Fruit fly (Drosophila melanogaster) whole organism, embryonic: ENCODE measurements around the gene Hmbs.

Experiments
- Abd-B ChIP-seq: fragments of 200-800 bp; sonication (Bioruptor generic); optimal IDR thresholded peaks from 2 replicates; lab custom pipeline; 2018; ENCODE audit warnings: missing biosample characterization, mild to moderate bottlenecking, missing genetic modification characterization, moderate library complexity
- Ada2b ChIP-seq: fragments of 200-800 bp; sonication (Bioruptor generic); IDR thresholded peaks from 2 replicates; pipeline ENCODE4 v1.3.6; 2022; ENCODE audit warnings: missing biosample characterization, missing genetic modification characterization
- CG11093 ChIP-seq: fragments of 200-800 bp; sonication (Bioruptor generic); IDR thresholded peaks from 3 replicates; pipeline ENCODE4 v1.3.6; 2022; ENCODE audit warnings: missing biosample characterization, missing genetic modification characterization
- CG11247 ChIP-seq: fragments of 200-800 bp; sonication (Bioruptor generic); IDR thresholded peaks from 2 replicates; pipeline ENCODE4 v1.3.6; 2022; ENCODE audit warnings: missing biosample characterization, missing genetic modification characterization
- CG12071 ChIP-seq: fragments of 200-800 bp; sonication (Bioruptor generic); optimal IDR thresholded peaks from 3 replicates; lab custom pipeline; 2018; ENCODE audit warnings: missing biosample characterization, mild to moderate bottlenecking, missing genetic modification characterization
- CG1233 ChIP-seq: fragments of 200-800 bp; sonication (Bioruptor generic); optimal IDR thresholded peaks from 4 replicates; lab custom pipeline; 2018; ENCODE audit warnings: missing biosample characterization, mild to moderate bottlenecking, missing genetic modification characterization
- CG30020 ChIP-seq: fragments of 200-800 bp; optimal IDR thresholded peaks from 2 replicates; lab custom pipeline; 2019; ENCODE audit warnings: missing biosample characterization, mild to moderate bottlenecking, missing genetic modification characterization, moderate library complexity
- CG32767 ChIP-seq: fragments of 200-800 bp; sonication (Bioruptor generic); IDR thresholded peaks from 2 replicates; pipeline ENCODE4 v1.3.6; 2022; ENCODE audit warnings: missing biosample characterization, missing genetic modification characterization
- CG32772 ChIP-seq: fragments of 200-800 bp; sonication (Bioruptor generic); IDR thresholded peaks from 2 replicates; pipeline ENCODE4 v1.3.6; 2022; ENCODE audit warnings: missing biosample characterization, missing genetic modification characterization
- CG33557 ChIP-seq: fragments of 200-800 bp; sonication (Bioruptor generic); optimal IDR thresholded peaks from 2 replicates; lab custom pipeline; 2019; ENCODE audit warnings: missing biosample characterization, mild to moderate bottlenecking, missing genetic modification characterization, moderate library complexity
- CG6683 ChIP-seq: fragments of 200-800 bp; sonication (Bioruptor generic); optimal IDR thresholded peaks from 2 replicates; lab custom pipeline; 2017; ENCODE audit warnings: missing biosample characterization, mild to moderate bottlenecking, missing genetic modification characterization, missing genetic modification reagents
- CG6689 ChIP-seq: fragments of 200-800 bp; sonication (Bioruptor generic); IDR thresholded peaks from 2 replicates; pipeline ENCODE4 v1.3.6; 2022; ENCODE audit warnings: missing biosample characterization, missing genetic modification characterization
- CG6791 ChIP-seq: fragments of 200-800 bp; sonication (Bioruptor generic); IDR thresholded peaks from 3 replicates; pipeline ENCODE4 v1.3.6; 2022; ENCODE audit warnings: missing biosample characterization, missing genetic modification characterization; ENCODE audit not compliant: partially characterized antibody
- CG7271 ChIP-seq: fragments of 200-800 bp; sonication (Bioruptor generic); optimal IDR thresholded peaks from 2 replicates; lab custom pipeline; 2018; ENCODE audit warnings: missing biosample characterization, mild to moderate bottlenecking, missing genetic modification characterization, moderate library complexity
- CG7928 ChIP-seq: fragments of 200-800 bp; sonication (Bioruptor generic); optimal IDR thresholded peaks from 2 replicates; lab custom pipeline; 2017; ENCODE audit warnings: missing biosample characterization, mild to moderate bottlenecking, missing genetic modification characterization
- CG7963 ChIP-seq: fragments of 200-800 bp; sonication (Bioruptor generic); IDR thresholded peaks from 3 replicates; pipeline ENCODE4 v1.3.6; 2022; ENCODE audit warnings: missing biosample characterization, missing genetic modification characterization; ENCODE audit not compliant: partially characterized antibody
- CG8478 ChIP-seq: fragments of >200 bp; optimal IDR thresholded peaks from 2 replicates; lab custom pipeline; 2018
- CG9797 ChIP-seq: fragments of 200-800 bp; sonication (Bioruptor generic); optimal IDR thresholded peaks from 3 replicates; lab custom pipeline; 2018; ENCODE audit warnings: missing biosample characterization, mild to moderate bottlenecking, missing genetic modification characterization
- CHES-1-like ChIP-seq: fragments of 200-800 bp; sonication (Bioruptor generic); optimal IDR thresholded peaks from 2 replicates; lab custom pipeline; 2016; ENCODE audit warnings: missing biosample characterization, missing genetic modification characterization
- CTCF ChIP-seq: fragments of 200-800 bp; sonication (Bioruptor generic); optimal IDR thresholded peaks from 2 replicates; lab custom pipeline; 2017; ENCODE audit warnings: missing biosample characterization, mild to moderate bottlenecking, missing genetic modification characterization, moderate library complexity
- Eip74EF ChIP-seq, 2 experiments: fragments of 200-800 bp in 1 of 2; fragments of >200 bp in 1 of 2; sonication (Bioruptor generic) in 1 of 2; optimal IDR thresholded peaks; 2 replicates each; lab custom pipeline; 2017 to 2019; ENCODE audit warnings: missing biosample characterization in 2 of 2, missing genetic modification characterization in 2 of 2, mild to moderate bottlenecking in 1 of 2, moderate library complexity in 1 of 2
- Gsc ChIP-seq: fragments of 200-800 bp; sonication (Bioruptor generic); IDR thresholded peaks from 2 replicates; pipeline ENCODE4 v1.3.6; 2022; ENCODE audit warnings: missing biosample characterization, missing genetic modification characterization
- H2.0 ChIP-seq: fragments of 200-800 bp; sonication (Bioruptor generic); IDR thresholded peaks from 2 replicates; pipeline ENCODE4 v1.3.6; 2022; ENCODE audit warnings: missing biosample characterization, missing genetic modification characterization
- Hand ChIP-seq: fragments of 200-800 bp; sonication (Bioruptor generic); optimal IDR thresholded peaks from 2 replicates; lab custom pipeline; 2017; ENCODE audit warnings: mild to moderate bottlenecking, missing biosample characterization, missing genetic modification reagents, missing genetic modification characterization
- Jarid2 ChIP-seq: fragments of 200-800 bp; sonication (Bioruptor generic); optimal IDR thresholded peaks from 3 replicates; lab custom pipeline; 2017; ENCODE audit warnings: mild to moderate bottlenecking, missing biosample characterization, missing genetic modification reagents, missing genetic modification characterization
- Scr ChIP-seq: fragments of 200-800 bp; sonication (Bioruptor generic); IDR thresholded peaks from 2 replicates; pipeline ENCODE4 v1.3.6; 2022; ENCODE audit warnings: missing biosample characterization, missing genetic modification characterization; ENCODE audit not compliant: partially characterized antibody
- Sry-δ ChIP-seq: fragments of 200-800 bp; sonication (Bioruptor generic); optimal IDR thresholded peaks from 2 replicates; lab custom pipeline; 2016; ENCODE audit warnings: missing biosample characterization, missing genetic modification characterization
- Stat92E ChIP-seq, 3 experiments: fragments of >200 bp in 2 of 3; fragments of 200-800 bp in 1 of 3; sonication (Bioruptor generic) in 1 of 3; optimal IDR thresholded peaks; 2 replicates each; lab custom pipeline; 2017 to 2019; ENCODE audit warnings: missing biosample characterization in 3 of 3, missing genetic modification characterization in 3 of 3, mild to moderate bottlenecking in 1 of 3, moderate library complexity in 1 of 3
- Xrp1 ChIP-seq: fragments of 200-800 bp; sonication (Bioruptor generic); IDR thresholded peaks from 2 replicates; pipeline ENCODE4 v1.3.6; 2022; ENCODE audit warnings: missing biosample characterization, missing genetic modification characterization
- ato ChIP-seq: fragments of 200-800 bp; sonication (Bioruptor generic); IDR thresholded peaks from 2 replicates; pipeline ENCODE4 v1.3.6; 2022; ENCODE audit warnings: missing biosample characterization, missing genetic modification characterization; ENCODE audit not compliant: partially characterized antibody
- bbx ChIP-seq: fragments of 200-800 bp; sonication (Bioruptor generic); IDR thresholded peaks from 2 replicates; pipeline ENCODE4 v1.3.6; 2022; ENCODE audit warnings: missing biosample characterization, missing genetic modification characterization; ENCODE audit not compliant: partially characterized antibody
- chif ChIP-seq, 2 experiments: fragments of 200-800 bp; sonication (Bioruptor generic); optimal IDR thresholded peaks; 3 replicates each; lab custom pipeline; 2016; ENCODE audit warnings: missing biosample characterization in 2 of 2, missing genetic modification characterization in 2 of 2
- crol ChIP-seq: fragments of 200-800 bp; sonication (Bioruptor generic); IDR thresholded peaks from 2 replicates; pipeline ENCODE4 v1.3.6; 2022; ENCODE audit warnings: missing biosample characterization, missing genetic modification characterization
- eve ChIP-seq, 2 experiments: fragments of >200 bp; optimal IDR thresholded peaks; 2 replicates each; lab custom pipeline; 2017; ENCODE audit warnings: missing biosample characterization in 2 of 2, missing genetic modification characterization in 2 of 2
- eyg ChIP-seq: fragments of 200-800 bp; sonication (Bioruptor generic); optimal IDR thresholded peaks from 3 replicates; lab custom pipeline; 2016; ENCODE audit warnings: missing biosample characterization, missing genetic modification characterization
- ftz-f1 ChIP-seq: fragments of 200-800 bp; sonication (Bioruptor generic); optimal IDR thresholded peaks from 2 replicates; lab custom pipeline; 2016; ENCODE audit warnings: missing biosample characterization, missing genetic modification characterization
- gcm ChIP-seq: fragments of 200-800 bp; sonication (Bioruptor generic); optimal IDR thresholded peaks from 2 replicates; lab custom pipeline; 2019; ENCODE audit warnings: missing biosample characterization, mild to moderate bottlenecking, missing genetic modification characterization, moderate library complexity
- gcm2 ChIP-seq: fragments of 200-800 bp; sonication (Bioruptor generic); optimal IDR thresholded peaks from 2 replicates; lab custom pipeline; 2016; ENCODE audit warnings: missing biosample characterization, missing genetic modification characterization
- hbn ChIP-seq: fragments of 200-800 bp; sonication (Bioruptor generic); IDR thresholded peaks from 2 replicates; pipeline ENCODE4 v1.3.6; 2022; ENCODE audit warnings: missing biosample characterization, missing genetic modification characterization; ENCODE audit not compliant: partially characterized antibody
- lmd ChIP-seq: fragments of 200-800 bp; sonication (Bioruptor generic); IDR thresholded peaks from 2 replicates; pipeline ENCODE4 v1.3.6; 2022; ENCODE audit warnings: missing biosample characterization, missing genetic modification characterization
- nerfin-2 ChIP-seq: fragments of 200-800 bp; sonication (Bioruptor generic); IDR thresholded peaks from 2 replicates; pipeline ENCODE4 v1.3.6; 2022; ENCODE audit warnings: missing biosample characterization, missing genetic modification characterization; ENCODE audit not compliant: partially characterized antibody
- odd ChIP-seq: fragments of 200-800 bp; sonication (Bioruptor generic); optimal IDR thresholded peaks from 2 replicates; lab custom pipeline; 2017; ENCODE audit warnings: missing biosample characterization, mild to moderate bottlenecking, missing genetic modification characterization
- peb ChIP-seq: fragments of 200-800 bp; sonication (Bioruptor generic); IDR thresholded peaks from 2 replicates; pipeline ENCODE4 v1.3.6; 2022; ENCODE audit warnings: missing biosample characterization, missing genetic modification characterization
- psq ChIP-seq: fragments of 200-800 bp; sonication (Bioruptor generic); optimal IDR thresholded peaks from 2 replicates; lab custom pipeline; 2017; ENCODE audit warnings: missing biosample characterization, missing genetic modification characterization
- run ChIP-seq: fragments of 200-800 bp; sonication (Bioruptor generic); optimal IDR thresholded peaks from 3 replicates; lab custom pipeline; 2018; ENCODE audit warnings: missing biosample characterization, mild to moderate bottlenecking, missing genetic modification characterization
- seq ChIP-seq: fragments of 200-800 bp; sonication (Bioruptor generic); IDR thresholded peaks from 2 replicates; pipeline ENCODE4 v1.3.6; 2022; ENCODE audit warnings: missing biosample characterization, missing genetic modification characterization
- sim ChIP-seq: fragments of 200-800 bp; sonication (Bioruptor generic); IDR thresholded peaks from 2 replicates; pipeline ENCODE4 v1.3.6; 2022; ENCODE audit warnings: missing biosample characterization, missing genetic modification characterization
- sima ChIP-seq: fragments of 200-800 bp; sonication (Bioruptor generic); optimal IDR thresholded peaks from 2 replicates; lab custom pipeline; 2016; ENCODE audit warnings: missing biosample characterization, missing genetic modification characterization
- slou ChIP-seq: fragments of 200-800 bp; sonication (Bioruptor generic); optimal IDR thresholded peaks from 3 replicates; lab custom pipeline; 2016; ENCODE audit warnings: missing biosample characterization, missing genetic modification characterization
- sug ChIP-seq: fragments of 200-800 bp; optimal IDR thresholded peaks from 2 replicates; lab custom pipeline; 2019; ENCODE audit warnings: missing biosample characterization, mild to moderate bottlenecking, missing genetic modification characterization, moderate library complexity
- trh ChIP-seq: fragments of 200-800 bp; sonication (Bioruptor generic); optimal IDR thresholded peaks from 2 replicates; lab custom pipeline; 2016; ENCODE audit warnings: missing biosample characterization, missing genetic modification characterization
- twi ChIP-seq: fragments of 200-800 bp; optimal IDR thresholded peaks from 2 replicates; lab custom pipeline; 2019; ENCODE audit warnings: missing biosample characterization, mild to moderate bottlenecking, missing genetic modification characterization, moderate library complexity

Hmbs gene

DNA sequence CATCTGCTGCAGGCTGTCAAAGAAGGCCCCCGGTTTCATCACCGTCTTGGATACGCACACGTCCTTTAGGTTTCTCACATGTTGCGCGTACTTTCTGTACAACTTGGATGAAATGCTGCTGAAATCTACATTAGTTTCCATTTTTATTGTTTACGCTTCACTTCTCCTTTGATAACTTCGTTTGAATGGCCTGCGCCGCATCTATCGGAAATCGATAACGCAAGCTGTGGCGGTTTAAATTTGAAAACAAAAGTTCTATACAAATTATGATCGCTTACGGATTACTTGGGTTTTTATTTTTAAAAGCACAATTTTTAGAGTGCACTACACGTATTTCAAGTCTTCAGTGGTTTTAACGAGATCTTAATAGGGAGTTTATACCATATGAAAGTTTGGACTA is 1.7 kb upstream of the Hmbs start, which contains the start of gene msd5 (continued):
- no peak for TF ChIP-seq CG30020
- no peak for TF ChIP-seq Stat92E (GFP tag; optimal IDR thresholded peaks at IDR 0.05; lab: Kevin White, UChicago)
- no peak for TF ChIP-seq CG11247 (GFP tag; lab: Robert Waterston, UW)
- TF ChIP-seq CG6683 (GFP tag; lab: Kevin White, UChicago): no peak
- peak; percentile 67; the same call in 2 of the 3 replicates for TF ChIP-seq CG6791 (GFP tag; lab: Robert Waterston, UW)
- TF ChIP-seq CG32767 (GFP tag; lab: Robert Waterston, UW): no peak
- peak; percentile 53 for TF ChIP-seq Scr (GFP tag; lab: Robert Waterston, UW)
- TF ChIP-seq CG12071 (GFP tag; lab: Kevin White, UChicago): no peak
- TF ChIP-seq seq: no peak
- no peak for TF ChIP-seq CG32772 (GFP tag; lab: Robert Waterston, UW)
- peak; percentile 55; the same call in 1 of the 2 replicates for TF ChIP-seq nerfin-2 (GFP tag; lab: Robert Waterston, UW)
- TF ChIP-seq psq: no peak
- no peak for TF ChIP-seq Xrp1 (GFP tag; lab: Robert Waterston, UW)
- TF ChIP-seq CG6689 (GFP tag; lab: Robert Waterston, UW): no peak
- TF ChIP-seq eve (GFP tag; optimal IDR thresholded peaks at IDR 0.05; lab: Kevin White, UChicago): no peak
- TF ChIP-seq Jarid2: no peak
- TF ChIP-seq sug (tag; lab: Kevin White, UChicago): no peak
- TF ChIP-seq CG7271: no peak
- no peak for TF ChIP-seq Sry-δ
- peak; percentile 54; the same call in 1 of the 2 replicates for TF ChIP-seq ato
- TF ChIP-seq Gsc (GFP tag; lab: Robert Waterston, UW): no peak
- no peak for TF ChIP-seq Hand (GFP tag; lab: Kevin White, UChicago)
- TF ChIP-seq CG7963 (GFP tag; lab: Robert Waterston, UW): peak; percentile 66
- TF ChIP-seq bbx (GFP tag; lab: Robert Waterston, UW): peak; percentile 30; the same call in 1 of the 2 replicates
- TF ChIP-seq CG9797 (GFP tag; lab: Kevin White, UChicago): peak; percentile 1
- no peak for TF ChIP-seq CG7928 (GFP tag; lab: Kevin White, UChicago)
- no peak for TF ChIP-seq gcm2 (GFP tag; lab: Kevin White, UChicago)
- no peak for TF ChIP-seq CG33557 (GFP tag; lab: Kevin White, UChicago)
- no peak for TF ChIP-seq crol
- TF ChIP-seq sim: no peak
- TF ChIP-seq twi: no peak
- TF ChIP-seq Ada2b: no peak
- no peak for TF ChIP-seq CG1233 (GFP tag; lab: Kevin White, UChicago)
- no peak for TF ChIP-seq sima (GFP tag; lab: Kevin White, UChicago)
- no peak for TF ChIP-seq trh (GFP tag; lab: Kevin White, UChicago)
- peak; percentile 21; the same call in 1 of the 2 replicates for TF ChIP-seq hbn
- TF ChIP-seq chif (GFP tag; optimal IDR thresholded peaks at IDR 0.05; lab: Kevin White, UChicago): no peak
- TF ChIP-seq eyg: no peak
- no peak for TF ChIP-seq CG11093
- TF ChIP-seq H2.0: no peak
- TF ChIP-seq ftz-f1 (GFP tag; lab: Kevin White, UChicago): no peak
- no peak for TF ChIP-seq odd (GFP tag; lab: Kevin White, UChicago)
- no peak for TF ChIP-seq slou
- no peak for TF ChIP-seq Eip74EF (GFP tag; optimal IDR thresholded peaks at IDR 0.05; lab: Kevin White, UChicago)
- no peak for TF ChIP-seq Abd-B (GFP tag; lab: Kevin White, UChicago)
- TF ChIP-seq peb (GFP tag; lab: Robert Waterston, UW): no peak
- no peak for TF ChIP-seq run (tag; lab: Kevin White, UChicago)
- no peak for TF ChIP-seq CG8478 (lab: Kevin White, UChicago)
- TF ChIP-seq CHES-1-like (GFP tag; lab: Kevin White, UChicago): no peak
- TF ChIP-seq gcm (GFP tag; lab: Kevin White, UChicago): no peak
- TF ChIP-seq CTCF (GFP tag; lab: Kevin White, UChicago): no peak
- TF ChIP-seq lmd (GFP tag; lab: Robert Waterston, UW): no peak
